Worm (Caenorhabditis elegans): Measurements from ENCODE around the gene tbx-38.

tbx-38 gene

ce11 chrIII:11824580-11824979, 38.7 kb upstream of the tbx-38 start:
- no peak for TF ChIP-seq R02D3.7 (tag; optimal IDR thresholded peaks at IDR 0.05)

DNA sequence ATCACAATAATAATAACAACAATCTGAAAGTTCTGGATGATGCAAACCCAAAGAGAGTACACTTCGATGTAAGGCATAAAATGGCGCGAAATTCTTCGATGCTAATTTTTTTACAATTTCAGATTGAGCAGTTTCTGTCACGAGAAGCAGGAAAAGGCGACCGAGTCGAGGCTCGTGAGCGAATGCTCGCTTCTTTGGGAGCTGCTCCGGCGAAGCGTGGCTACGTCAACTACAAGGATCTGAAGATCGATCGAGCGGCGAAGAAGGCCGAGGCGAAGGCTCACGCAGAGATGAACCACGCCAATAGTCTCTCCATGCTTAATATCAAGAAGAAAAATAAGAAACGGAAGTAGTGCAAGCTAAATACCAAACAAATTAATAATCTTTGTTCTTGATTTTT, 38.2 kb upstream of the tbx-38 start:
- TF ChIP-seq sma-9 (GFP tag; optimal IDR thresholded peaks at IDR 0.05), result no peak
- no peak for TF ChIP-seq sma-9 (tag; optimal IDR thresholded peaks at IDR 0.05)
- TF ChIP-seq ztf-11 (tag; optimal IDR thresholded peaks at IDR 0.05), result no peak
- TF ChIP-seq ztf-1 (GFP tag; conservative IDR thresholded peaks at IDR 0.05), result no peak
- TF ChIP-seq nhr-21 (tag; optimal IDR thresholded peaks at IDR 0.05), result no peak
- TF ChIP-seq lin-39 (tag; optimal IDR thresholded peaks at IDR 0.05), result no peak
- TF ChIP-seq ama-1 (optimal IDR thresholded peaks at IDR 0.05), result no peak
- TF ChIP-seq sem-4 (tag; optimal IDR thresholded peaks at IDR 0.05), result no peak
- no peak for TF ChIP-seq Y55F3AM.14 (GFP tag; optimal IDR thresholded peaks at IDR 0.05)
- TF ChIP-seq alr-1 (tag; optimal IDR thresholded peaks at IDR 0.05), result no peak
- no peak for TF ChIP-seq unc-39 (tag; optimal IDR thresholded peaks at IDR 0.05)
- no peak for TF ChIP-seq crh-2 (tag; optimal IDR thresholded peaks at IDR 0.05)
- no peak for TF ChIP-seq R02D3.7 (tag; optimal IDR thresholded peaks at IDR 0.05)
- no peak for TF ChIP-seq ztf-4 (tag; optimal IDR thresholded peaks at IDR 0.05)
- TF ChIP-seq nhr-77 (tag; optimal IDR thresholded peaks at IDR 0.05), result no peak
- no peak for TF ChIP-seq mab-5 (tag; optimal IDR thresholded peaks at IDR 0.05)
- TF ChIP-seq C34F6.9 (tag; optimal IDR thresholded peaks at IDR 0.05), result no peak
- TF ChIP-seq unc-62 (GFP tag; optimal IDR thresholded peaks at IDR 0.05), result no peak
- no peak for TF ChIP-seq nhr-23 (tag; optimal IDR thresholded peaks at IDR 0.05)
- TF ChIP-seq elt-1 (tag; optimal IDR thresholded peaks at IDR 0.05), result no peak

DNA sequence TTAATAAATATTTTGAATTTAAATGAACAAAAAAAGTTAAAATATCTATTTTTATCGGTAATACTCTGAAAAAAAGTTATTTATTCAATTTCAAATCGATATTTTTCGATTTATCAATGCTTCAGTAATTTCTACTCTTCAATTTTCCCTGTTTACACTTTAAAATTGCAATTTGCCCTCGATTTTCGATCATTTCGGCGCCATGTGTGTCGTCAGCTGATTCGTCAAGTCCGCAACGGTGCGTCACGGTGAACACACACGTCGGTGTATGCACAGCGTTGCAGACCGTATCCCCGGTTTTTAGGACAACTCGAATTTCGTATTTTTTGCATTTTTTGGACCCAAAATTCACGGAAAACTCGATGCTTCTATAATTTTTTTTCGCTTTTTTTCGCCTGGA, 37.4 kb upstream of the tbx-38 start, which contains the start of gene C18D11.3:
C18D11.3 (plus strand) TSS at position 189 of the 400 bp plus-strand sequence.
- peak; percentile 85 for TF ChIP-seq nhr-25 (tag; optimal IDR thresholded peaks at IDR 0.05)
- TF ChIP-seq crh-2 (tag; optimal IDR thresholded peaks at IDR 0.05), result peak; percentile 88
- TF ChIP-seq mdl-1 (tag; optimal IDR thresholded peaks at IDR 0.05), result peak in 1 of 2 experiments; percentile 63
- TF ChIP-seq ZK546.5 (tag; optimal IDR thresholded peaks at IDR 0.05), result no peak
- TF ChIP-seq ztf-4 (tag; optimal IDR thresholded peaks at IDR 0.05), result peak; percentile 49
- TF ChIP-seq nhr-6 (tag; optimal IDR thresholded peaks at IDR 0.05), result no peak
- TF ChIP-seq egl-27 (tag; optimal IDR thresholded peaks at IDR 0.05), result peak; percentile 60
- TF ChIP-seq F13H6.1 (tag; optimal IDR thresholded peaks at IDR 0.05), result peak; percentile 81
- TF ChIP-seq lin-39 (tag; optimal IDR thresholded peaks at IDR 0.05), result no peak
- no peak for TF ChIP-seq alr-1 (tag; optimal IDR thresholded peaks at IDR 0.05)
- no peak for TF ChIP-seq ztf-11 (tag; optimal IDR thresholded peaks at IDR 0.05)
- TF ChIP-seq nhr-237 (tag; optimal IDR thresholded peaks at IDR 0.05), result no peak
- TF ChIP-seq mbf-1 (tag; optimal IDR thresholded peaks at IDR 0.05), result no peak
- no peak for TF ChIP-seq elt-1 (tag; optimal IDR thresholded peaks at IDR 0.05)
- no peak for TF ChIP-seq peb-1 (tag; optimal IDR thresholded peaks at IDR 0.05)
- TF ChIP-seq ama-1 (optimal IDR thresholded peaks at IDR 0.05), result no peak
- TF ChIP-seq zag-1 (tag; optimal IDR thresholded peaks at IDR 0.05), result peak; percentile 16
- peak; percentile 84 for TF ChIP-seq sem-4 (tag; optimal IDR thresholded peaks at IDR 0.05)
- TF ChIP-seq nhr-77 (tag; optimal IDR thresholded peaks at IDR 0.05), result no peak
- no peak for TF ChIP-seq skn-1 (tag; optimal IDR thresholded peaks at IDR 0.05)
- peak; percentile 90 for TF ChIP-seq sma-9 (GFP tag; optimal IDR thresholded peaks at IDR 0.05)
- TF ChIP-seq sma-9 (tag; optimal IDR thresholded peaks at IDR 0.05), result no peak
- TF ChIP-seq ceh-16 (tag; optimal IDR thresholded peaks at IDR 0.05), result peak; percentile 38
- peak; percentile 76 for TF ChIP-seq gmeb-1 (tag; optimal IDR thresholded peaks at IDR 0.05)
- TF ChIP-seq elt-3 (tag; optimal IDR thresholded peaks at IDR 0.05), result no peak
- peak; percentile 90 for TF ChIP-seq lin-11 (tag; optimal IDR thresholded peaks at IDR 0.05)
- TF ChIP-seq nhr-12 (tag; optimal IDR thresholded peaks at IDR 0.05), result no peak
- peak; percentile 92 for TF ChIP-seq nhr-129 (tag; optimal IDR thresholded peaks at IDR 0.05)
- TF ChIP-seq lsy-2 (tag; optimal IDR thresholded peaks at IDR 0.05), result peak; percentile 90 to 98
- TF ChIP-seq nhr-11 (tag; optimal IDR thresholded peaks at IDR 0.05), result no peak
- peak; percentile 78 for TF ChIP-seq snpc-4 (tag; optimal IDR thresholded peaks at IDR 0.05)
- no peak for TF ChIP-seq Y55F3AM.14 (GFP tag; optimal IDR thresholded peaks at IDR 0.05)
- TF ChIP-seq aly-2 (tag; optimal IDR thresholded peaks at IDR 0.05), result no peak
- TF ChIP-seq sma-3 (GFP tag; optimal IDR thresholded peaks at IDR 0.05), result peak; percentile 82
- peak; percentile 86 for TF ChIP-seq fos-1 (tag; optimal IDR thresholded peaks at IDR 0.05)
- no peak for TF ChIP-seq unc-39 (tag; optimal IDR thresholded peaks at IDR 0.05)
- peak; percentile 84 for TF ChIP-seq lin-13 (GFP tag; optimal IDR thresholded peaks at IDR 0.05)
- no peak for TF ChIP-seq mab-5 (tag; optimal IDR thresholded peaks at IDR 0.05)
- TF ChIP-seq blmp-1 (tag; optimal IDR thresholded peaks at IDR 0.05; ENCODE audit: insufficient read depth), result no peak
- TF ChIP-seq nhr-23 (tag; optimal IDR thresholded peaks at IDR 0.05), result no peak
- TF ChIP-seq R02D3.7 (tag; optimal IDR thresholded peaks at IDR 0.05), result no peak
- TF ChIP-seq ztf-1 (GFP tag; conservative IDR thresholded peaks at IDR 0.05), result no peak
- TF ChIP-seq dmd-4 (tag; optimal IDR thresholded peaks at IDR 0.05), result no peak
- no peak for TF ChIP-seq unc-62 (GFP tag; optimal IDR thresholded peaks at IDR 0.05)
- TF ChIP-seq ceh-82 (tag; optimal IDR thresholded peaks at IDR 0.05), result no peak
- TF ChIP-seq nhr-21 (tag; optimal IDR thresholded peaks at IDR 0.05), result peak; percentile 77
- peak; percentile 24 for TF ChIP-seq nhr-10 (tag; optimal IDR thresholded peaks at IDR 0.05)
- TF ChIP-seq C34F6.9 (tag; optimal IDR thresholded peaks at IDR 0.05), result peak; percentile 94
- peak; percentile 87 for TF ChIP-seq unc-55 (GFP tag; optimal IDR thresholded peaks at IDR 0.05)
